Worm (Caenorhabditis elegans) whole organism, mixed stage, embryonic: ENCODE measurements around the gene uso-1.

Source experiments
- ces-1 ChIP-seq: fragments of 150-350 bp; optimal IDR thresholded peaks from 2 replicates; lab custom pipeline; 2014; ENCODE audit warnings: missing biosample characterization, missing genetic modification reagents, missing genetic modification characterization
- elt-1 ChIP-seq: sonication (generic microtip); optimal IDR thresholded peaks from 2 replicates; lab custom pipeline; 2017; ENCODE audit warnings: missing genetic modification characterization, mild to moderate bottlenecking, missing compliant biosample characterization, antibody characterized with exemption, moderate library complexity, borderline replicate concordance; ENCODE audit not compliant: insufficient read depth
- nhr-12 ChIP-seq: fragments of 150-350 bp; optimal IDR thresholded peaks from 2 replicates; lab custom pipeline; 2014; ENCODE audit warnings: missing biosample characterization, missing genetic modification characterization
- nhr-2 ChIP-seq: fragments of 150-350 bp; optimal IDR thresholded peaks from 2 replicates; lab custom pipeline; 2014; ENCODE audit warnings: missing biosample characterization, missing genetic modification characterization
- nhr-237 ChIP-seq: fragments of 150-350 bp; optimal IDR thresholded peaks from 2 replicates; lab custom pipeline; 2014; ENCODE audit warnings: missing biosample characterization, missing genetic modification characterization
- nhr-76 ChIP-seq: sonication (generic microtip); optimal IDR thresholded peaks from 2 replicates; lab custom pipeline; 2017; ENCODE audit warnings: missing biosample characterization, missing genetic modification characterization
- pha-4 ChIP-seq: fragments of 150-350 bp; optimal IDR thresholded peaks from 2 replicates; lab custom pipeline; 2018; ENCODE audit warnings: missing biosample characterization, missing genetic modification reagents, missing genetic modification characterization
- snpc-4 ChIP-seq: fragments of 150-350 bp; optimal IDR thresholded peaks from 2 replicates; lab custom pipeline; 2014; ENCODE audit warnings: missing biosample characterization, missing genetic modification characterization
- unc-62 ChIP-seq: fragments of 150-350 bp; optimal IDR thresholded peaks from 2 replicates; lab custom pipeline; 2014; ENCODE audit warnings: missing biosample characterization, missing genetic modification reagents, missing genetic modification characterization
- ztf-11 ChIP-seq: fragments of 150-350 bp; optimal IDR thresholded peaks from 2 replicates; lab custom pipeline; 2014; ENCODE audit warnings: missing biosample characterization, missing genetic modification characterization

DNA sequence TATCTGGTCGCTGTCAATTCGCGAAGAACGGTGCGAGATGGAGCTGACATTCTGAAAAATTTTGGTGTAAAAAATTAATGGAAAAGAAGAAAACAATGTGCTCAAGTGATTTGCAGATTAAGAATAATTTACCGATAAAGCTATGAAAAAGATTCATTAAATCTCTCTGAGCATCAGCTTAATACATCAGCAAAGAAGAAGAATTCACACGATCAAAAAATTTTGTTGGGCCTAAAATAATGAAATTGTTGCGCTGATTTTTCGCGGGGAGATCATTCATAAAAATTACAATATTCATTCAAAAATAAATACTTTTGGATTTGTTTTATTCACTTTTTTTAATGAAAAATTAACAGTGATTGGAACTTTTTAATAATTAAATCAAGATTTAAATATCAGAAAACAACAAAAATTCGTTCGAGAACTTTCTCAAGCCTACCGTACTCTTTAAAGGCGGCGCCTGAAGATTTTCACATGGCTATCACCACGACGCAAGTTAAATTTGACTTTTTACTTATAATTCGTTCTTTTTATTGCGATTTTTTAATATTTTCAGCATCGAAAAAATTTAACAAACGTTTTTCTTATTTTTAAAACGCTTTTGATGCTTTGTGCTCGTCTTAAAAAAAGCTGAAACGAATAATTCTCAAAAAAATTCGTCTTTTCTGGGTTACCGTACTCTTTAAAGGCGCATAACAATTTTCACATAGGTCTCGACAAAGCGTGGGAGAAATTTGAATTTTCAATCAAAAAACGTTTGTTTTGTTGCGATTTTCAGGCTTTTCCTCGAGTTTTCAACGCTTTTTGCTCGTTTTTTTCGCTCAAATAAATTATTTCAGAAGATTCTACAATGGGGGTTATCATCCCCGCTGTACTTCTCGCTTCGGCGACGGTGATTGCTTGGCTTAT lies 53.9 kb downstream of the uso-1 start, which contains the start of the genes memi-2 and cyp-31A5:
- no peak for TF ChIP-seq ztf-11 (tag; lab: Kevin White, UChicago)
- TF ChIP-seq nhr-76 (tag; lab: Kevin White, UChicago) = no peak
- TF ChIP-seq snpc-4 (tag; lab: Kevin White, UChicago) = no peak
- TF ChIP-seq elt-1 (tag; lab: Kevin White, UChicago) = no peak
- no peak for TF ChIP-seq ces-1 (GFP tag; lab: Kevin White, UChicago)
- TF ChIP-seq nhr-2 (tag; lab: Kevin White, UChicago) = no peak
- no peak for TF ChIP-seq nhr-237 (tag; lab: Kevin White, UChicago)
- TF ChIP-seq unc-62 (GFP tag; lab: Kevin White, UChicago) = no peak
- TF ChIP-seq nhr-12 (tag; lab: Kevin White, UChicago) = no peak
- no peak for TF ChIP-seq pha-4 (tag; lab: Kevin White, UChicago)
